Worm (Caenorhabditis elegans): ENCODE data around the gene Y53G8AM.8.
"Not testable (repeated sequence)": the region's sequence is repeated elsewhere in the genome, so short reads cannot be mapped to it uniquely, and the experiment has no call there.

Y53G8AM.8 gene

ce11 chrIII:3279304-3279703, 794 bp upstream of the Y53G8AM.8 start:
- no peak for TF ChIP-seq unc-62 (GFP tag; optimal IDR thresholded peaks at IDR 0.05)

DNA sequence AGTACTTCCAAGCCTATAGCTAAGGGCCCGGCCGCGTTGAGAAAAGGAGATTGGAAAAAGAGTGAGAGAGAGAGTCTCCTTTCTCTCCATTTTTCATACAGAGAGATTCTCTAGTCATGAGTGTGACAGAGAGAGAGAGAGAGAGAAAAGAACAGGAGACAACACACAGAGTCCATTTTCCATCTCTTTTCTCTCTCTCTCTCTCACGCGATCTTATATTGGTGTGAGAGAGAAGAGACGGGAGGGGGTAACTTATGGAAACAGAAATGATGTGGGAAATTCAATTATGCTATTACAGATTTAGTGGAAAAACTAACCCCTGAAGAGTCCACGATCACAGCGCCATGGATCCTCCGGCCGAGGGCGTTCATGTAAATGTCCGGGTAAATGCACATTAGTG, 5.4 kb downstream of the Y53G8AM.8 start:
- TF ChIP-seq unc-62 (GFP tag; optimal IDR thresholded peaks at IDR 0.05) = no peak

- TF ChIP-seq unc-62 (GFP tag; optimal IDR thresholded peaks at IDR 0.05) = no peak
These were observed 6.8 kb downstream of the Y53G8AM.8 start for ce11 chrIII:3271682-3272081.

DNA sequence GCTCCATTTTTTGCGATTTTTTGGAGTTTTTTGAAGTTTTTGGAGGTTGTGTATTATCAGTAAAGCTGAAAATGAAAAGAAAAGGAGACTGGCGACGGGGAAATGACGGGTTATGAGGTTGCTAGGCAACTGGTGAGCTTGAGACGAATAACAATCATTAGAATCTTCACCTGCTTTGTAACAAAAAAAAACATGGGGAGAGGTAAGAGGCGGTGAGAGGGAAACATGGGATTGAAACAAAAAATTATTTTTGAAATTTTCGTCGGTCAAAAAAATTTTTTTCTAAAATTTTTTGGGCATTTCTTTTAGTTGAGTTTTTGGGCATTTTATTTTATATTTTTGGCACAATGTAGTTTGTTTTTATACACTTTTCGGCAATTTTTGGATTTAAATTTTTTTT, 11.9 kb downstream of the Y53G8AM.8 start, which contains the start of gene Y53G8AM.7:
Gene Y53G8AM.7, minus strand, starts transcription at position 101 of the 400 bp plus-strand sequence.
- TF ChIP-seq unc-62 (GFP tag; optimal IDR thresholded peaks at IDR 0.05) = no peak

- no peak for TF ChIP-seq unc-62 (GFP tag; optimal IDR thresholded peaks at IDR 0.05)
These were observed 14.8 kb downstream of the Y53G8AM.8 start for ce11 chrIII:3263696-3264095.

DNA sequence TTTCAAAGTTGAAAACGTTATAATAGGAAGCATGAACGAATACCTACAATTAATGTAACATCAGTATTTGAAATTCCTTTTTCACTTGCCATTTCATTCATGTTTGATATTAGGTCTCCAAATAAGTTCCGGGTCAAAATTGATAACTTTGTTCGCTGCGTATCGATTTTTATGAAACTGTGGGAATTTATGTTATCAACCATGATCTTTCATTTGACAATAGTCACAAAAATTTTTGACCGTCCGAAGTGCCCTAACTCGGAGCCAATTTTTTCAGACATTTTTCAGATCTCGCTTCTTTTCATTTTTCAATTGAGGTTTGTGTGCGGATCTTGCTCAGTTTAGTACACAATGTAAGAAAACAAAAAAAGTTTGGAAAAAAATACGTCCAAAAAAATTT, 18.8 kb downstream of the Y53G8AM.8 start, which contains the start of gene Y53G8AM.6:
Gene Y53G8AM.6, minus strand, starts transcription at position 101 of the 400 bp plus-strand sequence.
- TF ChIP-seq unc-62 (GFP tag; optimal IDR thresholded peaks at IDR 0.05) = not testable (repeated sequence)

ce11 chrIII:3258306-3258705, 20.2 kb downstream of the Y53G8AM.8 start, which contains the start of gene nspg-7.2:
nspg-7.2 (minus strand) TSS chrIII:3258406.
- TF ChIP-seq unc-62 (GFP tag; optimal IDR thresholded peaks at IDR 0.05) = no peak

DNA sequence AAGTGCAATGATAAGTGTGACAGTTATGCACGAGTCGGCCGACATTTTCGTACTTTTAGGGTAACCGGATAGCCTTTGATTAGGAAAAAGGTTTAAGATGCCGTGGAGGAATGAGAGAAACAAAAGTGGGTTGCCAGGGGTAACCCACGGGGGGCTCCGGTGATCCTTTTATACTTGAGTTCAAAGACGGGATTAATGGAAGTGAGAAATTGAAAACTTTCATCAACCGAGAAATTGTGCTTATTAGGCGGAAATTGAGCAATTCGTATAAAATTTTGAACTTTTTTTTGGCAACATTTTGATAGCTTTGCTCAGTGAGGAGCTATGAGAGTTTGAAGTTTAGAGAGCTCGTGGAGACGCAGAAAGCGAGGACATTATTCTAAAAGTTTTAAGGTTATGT, 22.9 kb downstream of the Y53G8AM.8 start, which contains the start of gene Y53G8AM.4:
Gene Y53G8AM.4, minus strand, starts transcription at position 101 of the 400 bp plus-strand sequence.
- TF ChIP-seq unc-62 (GFP tag; optimal IDR thresholded peaks at IDR 0.05) = no peak

ce11 chrIII:3255023-3255422, 23.5 kb downstream of the Y53G8AM.8 start:
- no peak for TF ChIP-seq unc-62 (GFP tag; optimal IDR thresholded peaks at IDR 0.05)

- TF ChIP-seq unc-62 (GFP tag; optimal IDR thresholded peaks at IDR 0.05) = no peak
These were observed 24.8 kb downstream of the Y53G8AM.8 start for ce11 chrIII:3253736-3254135.

ce11 chrIII:3253043-3253442, 25.5 kb downstream of the Y53G8AM.8 start, which contains the start of gene Y53G8AL.3:
Y53G8AL.3 (minus strand) TSS chrIII:3253143.
- TF ChIP-seq unc-62 (GFP tag; optimal IDR thresholded peaks at IDR 0.05) = no peak

DNA sequence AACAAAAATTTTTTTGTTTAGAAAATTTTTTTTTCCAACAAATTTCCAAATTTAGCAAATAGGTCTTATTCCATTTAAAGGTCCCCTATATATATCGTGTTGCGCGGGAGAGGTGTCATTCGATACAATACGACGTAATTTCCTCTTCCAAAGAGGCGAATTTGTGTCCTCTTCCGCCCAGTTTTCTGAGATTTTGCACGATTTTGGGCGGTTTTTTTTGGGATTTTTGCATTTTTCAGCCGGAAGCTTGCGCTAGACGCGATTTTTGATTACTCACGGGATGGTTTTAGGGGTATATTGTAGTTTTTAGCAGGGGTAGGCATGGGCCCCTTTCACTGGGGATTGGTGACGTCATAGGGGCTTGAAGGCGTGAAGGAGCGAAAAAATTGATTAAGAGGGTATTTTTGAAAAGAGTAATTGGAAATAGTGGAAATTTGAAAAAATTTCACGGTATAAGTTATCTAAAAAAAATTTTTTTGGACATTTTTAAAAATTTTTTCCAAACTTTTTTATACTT, 27.9 kb downstream of the Y53G8AM.8 start, which contains the start of gene Y53G8AL.4:
Gene Y53G8AL.4, minus strand, starts transcription at position 51 of the 517 bp plus-strand sequence.
- no peak for TF ChIP-seq unc-62 (GFP tag; optimal IDR thresholded peaks at IDR 0.05)

ce11 chrIII:3249038-3249420, 29.5 kb downstream of the Y53G8AM.8 start:
- TF ChIP-seq unc-62 (GFP tag; optimal IDR thresholded peaks at IDR 0.05) = no peak

DNA sequence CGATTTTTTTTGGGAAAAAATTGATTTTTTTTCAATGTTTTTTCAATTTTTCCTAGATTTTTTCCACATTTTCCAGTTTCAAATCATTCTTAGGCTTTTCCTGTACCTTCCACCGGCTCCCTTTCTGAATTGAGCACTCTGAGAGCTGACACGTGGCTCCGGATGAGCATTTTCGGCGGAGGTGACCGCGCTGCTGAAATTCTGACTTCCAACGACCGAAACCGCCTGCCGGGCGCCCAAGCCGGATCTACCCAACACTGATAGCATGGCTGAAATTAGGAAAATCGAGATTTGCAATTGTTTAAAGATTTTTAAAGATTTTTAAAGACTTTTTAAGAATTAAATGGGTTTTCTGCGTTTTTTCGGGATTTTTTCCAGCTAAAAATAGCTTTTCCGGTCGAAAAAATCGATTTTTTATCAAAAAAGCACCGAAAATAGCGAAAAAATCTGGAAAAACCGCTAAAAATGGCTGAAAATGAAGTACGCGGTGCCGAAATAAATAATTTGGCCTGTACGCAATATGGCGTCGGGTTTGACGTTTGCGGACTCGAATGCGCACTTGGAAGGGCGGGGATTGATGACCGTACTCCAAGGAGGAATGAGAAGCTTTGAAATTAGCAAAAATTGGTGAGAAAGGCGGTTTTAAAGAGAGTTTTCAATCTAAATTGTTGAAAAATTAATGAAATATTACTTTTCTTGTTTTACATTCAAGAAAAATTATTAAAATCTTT, 30.0 kb downstream of the Y53G8AM.8 start, which contains the start of gene nduf-9:
Gene nduf-9, minus strand, starts transcription at position 269 of the 731 bp plus-strand sequence.
- TF ChIP-seq unc-62 (GFP tag; optimal IDR thresholded peaks at IDR 0.05) = no peak

- no peak for TF ChIP-seq unc-62 (GFP tag; optimal IDR thresholded peaks at IDR 0.05)
These were observed 36.1 kb downstream of the Y53G8AM.8 start for ce11 chrIII:3242379-3242778.

- TF ChIP-seq unc-62 (GFP tag; optimal IDR thresholded peaks at IDR 0.05) = no peak
These were observed 36.6 kb downstream of the Y53G8AM.8 start for ce11 chrIII:3241943-3242342.

ce11 chrIII:3241361-3241760, 37.1 kb downstream of the Y53G8AM.8 start:
- no peak for TF ChIP-seq unc-62 (GFP tag; optimal IDR thresholded peaks at IDR 0.05)
